Worm (Caenorhabditis elegans): Measurements from ENCODE around the gene ceh-16.
A peak's percentile ranks its signal among the peaks of the same experiment; 100 is the strongest.

The ceh-16 gene

DNA sequence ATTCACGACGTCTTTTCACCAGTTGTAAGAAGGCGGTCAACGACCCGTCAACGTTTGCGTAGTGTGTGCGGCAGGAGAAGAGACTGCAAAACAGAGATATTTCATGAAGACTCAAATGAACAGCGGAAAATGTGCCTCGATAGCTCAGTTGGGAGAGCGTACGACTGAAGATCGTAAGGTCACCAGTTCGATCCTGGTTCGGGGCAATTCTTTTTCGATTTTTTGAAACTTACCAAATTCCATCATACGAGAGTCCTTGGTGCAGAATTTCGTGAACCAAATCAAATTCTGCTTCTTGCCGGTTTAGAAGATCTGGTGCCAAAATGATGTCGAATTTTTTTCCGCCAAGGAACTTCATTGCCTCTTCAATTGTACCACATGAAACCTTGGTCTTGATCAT, 30.4 kb downstream of the ceh-16 start (continued):
- peak; percentile 26 for TF ChIP-seq hlh-13 (GFP tag; optimal IDR thresholded peaks at IDR 0.05)
- TF ChIP-seq pax-1 (tag; optimal IDR thresholded peaks at IDR 0.05): no peak
- TF ChIP-seq unc-55 (GFP tag; optimal IDR thresholded peaks at IDR 0.05): no peak
- no peak for TF ChIP-seq tbx-2 (tag; optimal IDR thresholded peaks at IDR 0.05)
- no peak for TF ChIP-seq ceh-19 (GFP tag; optimal IDR thresholded peaks at IDR 0.05)
- peak; percentile 21 for TF ChIP-seq sox-4 (tag; optimal IDR thresholded peaks at IDR 0.05)
- TF ChIP-seq K09A11.1 (tag; optimal IDR thresholded peaks at IDR 0.05; ENCODE audit: insufficient read depth): no peak
- no peak for TF ChIP-seq ceh-48 (tag; optimal IDR thresholded peaks at IDR 0.05)
- no peak for TF ChIP-seq pag-3 (tag; optimal IDR thresholded peaks at IDR 0.05; ENCODE audit: borderline replicate concordance)
- no peak for TF ChIP-seq hlh-6 (tag; optimal IDR thresholded peaks at IDR 0.05)
- peak; percentile 25 for TF ChIP-seq elt-2 (tag; optimal IDR thresholded peaks at IDR 0.05)
- TF ChIP-seq unc-86 (tag; optimal IDR thresholded peaks at IDR 0.05): no peak
- TF ChIP-seq fax-1 (tag; optimal IDR thresholded peaks at IDR 0.05): peak; percentile 18
- no peak for TF ChIP-seq ceh-9 (tag; optimal IDR thresholded peaks at IDR 0.05)
- TF ChIP-seq ets-4 (tag; optimal IDR thresholded peaks at IDR 0.05): no peak
- no peak for TF ChIP-seq pha-4 (tag; optimal IDR thresholded peaks at IDR 0.05)
- no peak for TF ChIP-seq K02D7.2 (tag; optimal IDR thresholded peaks at IDR 0.05)
- no peak for TF ChIP-seq odd-2 (tag; optimal IDR thresholded peaks at IDR 0.05)
- no peak for TF ChIP-seq ztf-16 (tag; optimal IDR thresholded peaks at IDR 0.05)
- TF ChIP-seq ttx-3 (tag; optimal IDR thresholded peaks at IDR 0.05): no peak
- no peak for TF ChIP-seq ahr-1 (tag; optimal IDR thresholded peaks at IDR 0.05)
- TF ChIP-seq elt-4 (tag; optimal IDR thresholded peaks at IDR 0.05): no peak
- no peak for TF ChIP-seq madf-2 (tag; optimal IDR thresholded peaks at IDR 0.05)
- peak; percentile 54 for TF ChIP-seq ceh-6 (GFP tag; optimal IDR thresholded peaks at IDR 0.05)
- TF ChIP-seq ceh-31 (tag; optimal IDR thresholded peaks at IDR 0.05): no peak
- peak; percentile 37 for TF ChIP-seq nhr-232 (tag; optimal IDR thresholded peaks at IDR 0.05)
- no peak for TF ChIP-seq tbx-7 (tag; optimal IDR thresholded peaks at IDR 0.05)
- peak; percentile 45 for TF ChIP-seq Y22D7AL.16 (tag; optimal IDR thresholded peaks at IDR 0.05)
- peak; percentile 45 for TF ChIP-seq che-1 (tag; optimal IDR thresholded peaks at IDR 0.05)
- no peak for TF ChIP-seq T23F11.4 (GFP tag; optimal IDR thresholded peaks at IDR 0.05)
- TF ChIP-seq ref-2 (tag; optimal IDR thresholded peaks at IDR 0.05): no peak
- no peak for TF ChIP-seq eyg-1 (tag; optimal IDR thresholded peaks at IDR 0.05)
- TF ChIP-seq dve-1 (tag; optimal IDR thresholded peaks at IDR 0.05): peak; percentile 23
- TF ChIP-seq hlh-30 (tag; optimal IDR thresholded peaks at IDR 0.05; ENCODE audit: insufficient read depth): no peak
- TF ChIP-seq unc-3 (GFP tag; conservative IDR thresholded peaks at IDR 0.05): peak; percentile 46; the same call in 1 of the 2 replicates
- TF ChIP-seq unc-3 (tag; optimal IDR thresholded peaks at IDR 0.05): no peak
- TF ChIP-seq lin-11 (tag; optimal IDR thresholded peaks at IDR 0.05): peak; percentile 12
- TF ChIP-seq ama-1 (optimal IDR thresholded peaks at IDR 0.05): no peak

- TF ChIP-seq hlh-13 (GFP tag; optimal IDR thresholded peaks at IDR 0.05) (no peak), che-1 (tag; optimal IDR thresholded peaks at IDR 0.05) (no peak), ceh-9 (tag; optimal IDR thresholded peaks at IDR 0.05) (no peak), pax-1 (tag; optimal IDR thresholded peaks at IDR 0.05) (no peak), zip-5 (tag; optimal IDR thresholded peaks at IDR 0.05) (no peak)
Observed at ce11 chrIII:8653457-8653856, 30.9 kb downstream of the ceh-16 start.

ce11 chrIII:8653875-8654386, 31.4 kb downstream of the ceh-16 start, which contains the start of gene F22B7.9:
TSS of gene F22B7.9 (minus strand) at chrIII:8653925.
- TF ChIP-seq pros-1 (tag; optimal IDR thresholded peaks at IDR 0.05) (no peak), unc-86 (tag; optimal IDR thresholded peaks at IDR 0.05) (no peak), hlh-15 (tag; optimal IDR thresholded peaks at IDR 0.05) (no peak), ama-1 (optimal IDR thresholded peaks at IDR 0.05) (no peak), ceh-30 (tag; optimal IDR thresholded peaks at IDR 0.05) (no peak), syd-9 (tag; optimal IDR thresholded peaks at IDR 0.05) (no peak), mec-3 (tag; optimal IDR thresholded peaks at IDR 0.05; ENCODE audit: borderline replicate concordance) (no peak), elt-2 (tag; optimal IDR thresholded peaks at IDR 0.05) (no peak), fkh-6 (tag; optimal IDR thresholded peaks at IDR 0.05) (no peak), pha-4 (tag; optimal IDR thresholded peaks at IDR 0.05) (no peak), nhr-232 (tag; optimal IDR thresholded peaks at IDR 0.05) (no peak), madf-2 (tag; optimal IDR thresholded peaks at IDR 0.05) (no peak), ceh-22 (tag; optimal IDR thresholded peaks at IDR 0.05) (no peak), pqm-1 (tag; optimal IDR thresholded peaks at IDR 0.05) (no peak)
